Fruit fly (Drosophila melanogaster) whole organism, prepupa: Measurements from ENCODE around the gene FucTA.
A peak's percentile ranks its signal among the peaks of the same experiment; 100 is the strongest.

ENCODE experiments used
- Blimp-1 ChIP-seq: fragments of 200-800 bp; sonication (Bioruptor generic); optimal IDR thresholded peaks from 3 replicates; lab custom pipeline; 2017; ENCODE audit warnings: missing biosample characterization, missing genetic modification characterization, mild to moderate bottlenecking, moderate library complexity, missing genetic modification reagents
- CG10631 ChIP-seq: fragments of 200-800 bp; sonication (Bioruptor generic); optimal IDR thresholded peaks from 2 replicates; lab custom pipeline; 2016; ENCODE audit warnings: missing biosample characterization, missing genetic modification characterization
- CG10669 ChIP-seq: fragments of 200-800 bp; sonication (Bioruptor generic); optimal IDR thresholded peaks from 3 replicates; lab custom pipeline; 2018; ENCODE audit warnings: missing biosample characterization, mild to moderate bottlenecking, missing genetic modification characterization, moderate library complexity
- CG11294 ChIP-seq: fragments of 200-800 bp; sonication (Bioruptor generic); IDR thresholded peaks from 2 replicates; pipeline ENCODE4 v1.3.6; 2022; ENCODE audit warnings: missing biosample characterization, missing genetic modification characterization
- CG11762 ChIP-seq: fragments of 200-800 bp; sonication (Bioruptor generic); optimal IDR thresholded peaks from 3 replicates; lab custom pipeline; 2016; ENCODE audit warnings: missing biosample characterization, missing genetic modification characterization; ENCODE audit not compliant: insufficient read depth
- CG11902 ChIP-seq: fragments of 200-800 bp; sonication (Bioruptor generic); optimal IDR thresholded peaks from 3 replicates; lab custom pipeline; 2016; ENCODE audit warnings: missing biosample characterization, missing genetic modification characterization
- CG15336 ChIP-seq: fragments of 200-800 bp; sonication (Bioruptor generic); IDR thresholded peaks from 2 replicates; pipeline ENCODE4 v1.3.6; 2022; ENCODE audit warnings: missing biosample characterization, missing genetic modification characterization
- CG1621 ChIP-seq: fragments of 200-800 bp; sonication (Bioruptor generic); optimal IDR thresholded peaks from 3 replicates; lab custom pipeline; 2018; ENCODE audit warnings: missing biosample characterization, mild to moderate bottlenecking, missing genetic modification characterization
- CG16779 ChIP-seq: fragments of 200-800 bp; sonication (Bioruptor generic); optimal IDR thresholded peaks from 3 replicates; lab custom pipeline; 2017; ENCODE audit warnings: missing biosample characterization, mild to moderate bottlenecking, missing genetic modification characterization
- CG3032 ChIP-seq: fragments of 200-800 bp; optimal IDR thresholded peaks from 2 replicates; lab custom pipeline; 2019; ENCODE audit warnings: missing biosample characterization, mild to moderate bottlenecking, missing genetic modification characterization, moderate library complexity
- CG31627 ChIP-seq: fragments of 200-800 bp; sonication (Bioruptor generic); optimal IDR thresholded peaks from 3 replicates; lab custom pipeline; 2016; ENCODE audit warnings: missing biosample characterization, missing genetic modification characterization
- CG32006 ChIP-seq: fragments of 200-800 bp; sonication (Bioruptor generic); optimal IDR thresholded peaks from 3 replicates; lab custom pipeline; 2017; ENCODE audit warnings: missing biosample characterization, mild to moderate bottlenecking, missing genetic modification characterization
- CG4318 ChIP-seq: fragments of 200-800 bp; sonication (Bioruptor generic); optimal IDR thresholded peaks from 3 replicates; lab custom pipeline; 2017; ENCODE audit warnings: missing biosample characterization, mild to moderate bottlenecking, missing genetic modification characterization
- CG6163 ChIP-seq: fragments of 200-800 bp; sonication (Bioruptor generic); IDR thresholded peaks from 3 replicates; pipeline ENCODE4 v1.3.6; 2022; ENCODE audit warnings: missing biosample characterization, missing genetic modification characterization
- CG6792 ChIP-seq: fragments of 200-800 bp; sonication (Bioruptor generic); optimal IDR thresholded peaks from 3 replicates; lab custom pipeline; 2016; ENCODE audit warnings: missing biosample characterization, missing genetic modification characterization
- CG6808 ChIP-seq: fragments of 200-800 bp; sonication (Bioruptor generic); optimal IDR thresholded peaks from 3 replicates; lab custom pipeline; 2017; ENCODE audit warnings: missing biosample characterization, missing genetic modification characterization, mild to moderate bottlenecking, moderate library complexity, missing genetic modification reagents
- CG6854 ChIP-seq: fragments of 200-800 bp; sonication (Bioruptor generic); optimal IDR thresholded peaks from 2 replicates; lab custom pipeline; 2017; ENCODE audit warnings: missing biosample characterization, mild to moderate bottlenecking, missing genetic modification characterization
- CG8119 ChIP-seq: fragments of 200-800 bp; sonication (Bioruptor generic); IDR thresholded peaks from 3 replicates; pipeline ENCODE4 v1.3.6; 2022; ENCODE audit warnings: missing biosample characterization, missing genetic modification characterization
- CG8632 ChIP-seq: fragments of 200-800 bp; sonication (Bioruptor generic); optimal IDR thresholded peaks from 3 replicates; lab custom pipeline; 2016; ENCODE audit warnings: missing biosample characterization, missing genetic modification characterization
- CG9139 ChIP-seq: fragments of 200-800 bp; sonication (Bioruptor generic); optimal IDR thresholded peaks from 3 replicates; lab custom pipeline; 2017; ENCODE audit warnings: missing biosample characterization, mild to moderate bottlenecking, missing genetic modification characterization
- Eip75B ChIP-seq: fragments of 200-800 bp; sonication (Bioruptor generic); optimal IDR thresholded peaks from 3 replicates; lab custom pipeline; 2016; ENCODE audit warnings: missing biosample characterization, missing genetic modification characterization
- Eip78C ChIP-seq: fragments of 200-800 bp; sonication (Bioruptor generic); peaks from one replicate; lab custom pipeline; 2016; ENCODE audit warnings: missing biosample characterization, missing genetic modification characterization
- Eip93F ChIP-seq: fragments of 200-800 bp; sonication (Bioruptor generic); optimal IDR thresholded peaks from 2 replicates; lab custom pipeline; 2016; ENCODE audit warnings: missing biosample characterization, mild to moderate bottlenecking, missing genetic modification characterization
- Ets21C ChIP-seq: fragments of 200-800 bp; sonication (Bioruptor generic); optimal IDR thresholded peaks from 3 replicates; lab custom pipeline; 2016; ENCODE audit warnings: missing biosample characterization, missing genetic modification characterization
- Ets96B ChIP-seq: fragments of 200-800 bp; optimal IDR thresholded peaks from 2 replicates; lab custom pipeline; 2019; ENCODE audit warnings: missing biosample characterization, mild to moderate bottlenecking, missing genetic modification characterization, moderate library complexity
- Gug ChIP-seq: fragments of 200-800 bp; sonication (Bioruptor generic); IDR thresholded peaks from 2 replicates; pipeline ENCODE4 v1.3.6; 2022; ENCODE audit warnings: missing biosample characterization, missing genetic modification characterization
- Hr38 ChIP-seq: sonication (Bioruptor generic); optimal IDR thresholded peaks from 2 replicates; lab custom pipeline; 2016; ENCODE audit warnings: missing biosample characterization, missing genetic modification characterization
- Hr4 ChIP-seq: fragments of 200-800 bp; sonication (Bioruptor generic); optimal IDR thresholded peaks from 3 replicates; lab custom pipeline; 2016; ENCODE audit warnings: missing biosample characterization, missing genetic modification characterization
- Met ChIP-seq: fragments of 200-800 bp; sonication (Bioruptor generic); optimal IDR thresholded peaks from 3 replicates; lab custom pipeline; 2016; ENCODE audit warnings: missing biosample characterization, missing genetic modification characterization
- OdsH ChIP-seq: fragments of 200-800 bp; sonication (Bioruptor generic); optimal IDR thresholded peaks from 3 replicates; lab custom pipeline; 2016; ENCODE audit warnings: missing biosample characterization, missing genetic modification characterization
- Smox ChIP-seq: fragments of 200-800 bp; sonication (Bioruptor generic); optimal IDR thresholded peaks from 3 replicates; lab custom pipeline; 2016; ENCODE audit warnings: missing biosample characterization, missing genetic modification characterization
- Sox14 ChIP-seq: fragments of 200-800 bp; sonication (Bioruptor generic); optimal IDR thresholded peaks from 3 replicates; lab custom pipeline; 2016; ENCODE audit warnings: missing biosample characterization, missing genetic modification characterization
- Sox15 ChIP-seq: fragments of 200-800 bp; sonication (Bioruptor generic); optimal IDR thresholded peaks from 3 replicates; lab custom pipeline; 2016; ENCODE audit warnings: missing biosample characterization, missing genetic modification characterization
- achi ChIP-seq: fragments of 200-800 bp; sonication (Bioruptor generic); optimal IDR thresholded peaks from 3 replicates; lab custom pipeline; 2016; ENCODE audit warnings: missing biosample characterization, missing genetic modification characterization
- acj6 ChIP-seq: fragments of 200-800 bp; sonication (Bioruptor generic); optimal IDR thresholded peaks from 3 replicates; lab custom pipeline; 2016; ENCODE audit warnings: missing biosample characterization, missing genetic modification characterization
- cyc ChIP-seq: fragments of 200-800 bp; sonication (Bioruptor generic); optimal IDR thresholded peaks from 3 replicates; lab custom pipeline; 2016; ENCODE audit warnings: missing biosample characterization, missing genetic modification characterization
- dac ChIP-seq: fragments of 200-800 bp; sonication (Bioruptor generic); optimal IDR thresholded peaks from 2 replicates; lab custom pipeline; 2017; ENCODE audit warnings: missing biosample characterization, mild to moderate bottlenecking, missing genetic modification characterization
- dsx ChIP-seq: fragments of 200-800 bp; optimal IDR thresholded peaks from 3 replicates; lab custom pipeline; 2019; ENCODE audit warnings: missing biosample characterization, mild to moderate bottlenecking, missing genetic modification characterization, moderate library complexity; ENCODE audit not compliant: poor library complexity, severe bottlenecking
- eg ChIP-seq: fragments of 200-800 bp; sonication (Bioruptor generic); IDR thresholded peaks from 3 replicates; pipeline ENCODE4 v1.3.6; 2022; ENCODE audit warnings: missing biosample characterization, missing genetic modification characterization
- esn ChIP-seq: fragments of 200-800 bp; sonication (Bioruptor generic); optimal IDR thresholded peaks from 2 replicates; lab custom pipeline; 2016; ENCODE audit warnings: missing biosample characterization, mild to moderate bottlenecking, missing genetic modification characterization, moderate library complexity
- fd59A ChIP-seq: fragments of 200-800 bp; sonication (Bioruptor generic); optimal IDR thresholded peaks from 2 replicates; lab custom pipeline; 2017; ENCODE audit warnings: missing biosample characterization, mild to moderate bottlenecking, missing genetic modification characterization, missing genetic modification reagents
- fd85E ChIP-seq: fragments of 200-800 bp; sonication (Bioruptor generic); optimal IDR thresholded peaks from 3 replicates; lab custom pipeline; 2016; ENCODE audit warnings: missing biosample characterization, missing genetic modification characterization
- lz ChIP-seq: fragments of 200-800 bp; sonication (Bioruptor generic); optimal IDR thresholded peaks from 3 replicates; lab custom pipeline; 2016; ENCODE audit warnings: missing biosample characterization, missing genetic modification characterization
- net ChIP-seq: fragments of 200-800 bp; sonication (Bioruptor generic); optimal IDR thresholded peaks from 3 replicates; lab custom pipeline; 2016; ENCODE audit warnings: missing biosample characterization, missing genetic modification characterization
- pdm3 ChIP-seq: fragments of 200-800 bp; sonication (Bioruptor generic); optimal IDR thresholded peaks from 3 replicates; lab custom pipeline; 2016; ENCODE audit warnings: missing biosample characterization, missing genetic modification characterization
- salr ChIP-seq, 2 experiments: fragments of 200-800 bp; sonication (Bioruptor generic); optimal IDR thresholded peaks; 3 replicates each; lab custom pipeline; 2016 to 2018; ENCODE audit warnings: missing biosample characterization in 2 of 2, missing genetic modification characterization in 2 of 2, mild to moderate bottlenecking in 1 of 2
- ss ChIP-seq, 2 experiments: fragments of 200-800 bp; sonication (Bioruptor generic); optimal IDR thresholded peaks; 2 replicates in 1 of 2; 3 replicates in 1 of 2; lab custom pipeline; 2017 to 2018; ENCODE audit warnings: mild to moderate bottlenecking in 2 of 2, missing biosample characterization in 2 of 2, missing genetic modification characterization in 2 of 2, moderate library complexity in 1 of 2
- svp ChIP-seq: fragments of 200-800 bp; sonication (Bioruptor generic); peaks from one replicate; lab custom pipeline; 2016; ENCODE audit warnings: missing biosample characterization, missing genetic modification characterization
- topi ChIP-seq: fragments of 200-800 bp; sonication (Bioruptor generic); optimal IDR thresholded peaks from 3 replicates; lab custom pipeline; 2016; ENCODE audit warnings: missing biosample characterization, missing genetic modification characterization

Gene FucTA

DNA sequence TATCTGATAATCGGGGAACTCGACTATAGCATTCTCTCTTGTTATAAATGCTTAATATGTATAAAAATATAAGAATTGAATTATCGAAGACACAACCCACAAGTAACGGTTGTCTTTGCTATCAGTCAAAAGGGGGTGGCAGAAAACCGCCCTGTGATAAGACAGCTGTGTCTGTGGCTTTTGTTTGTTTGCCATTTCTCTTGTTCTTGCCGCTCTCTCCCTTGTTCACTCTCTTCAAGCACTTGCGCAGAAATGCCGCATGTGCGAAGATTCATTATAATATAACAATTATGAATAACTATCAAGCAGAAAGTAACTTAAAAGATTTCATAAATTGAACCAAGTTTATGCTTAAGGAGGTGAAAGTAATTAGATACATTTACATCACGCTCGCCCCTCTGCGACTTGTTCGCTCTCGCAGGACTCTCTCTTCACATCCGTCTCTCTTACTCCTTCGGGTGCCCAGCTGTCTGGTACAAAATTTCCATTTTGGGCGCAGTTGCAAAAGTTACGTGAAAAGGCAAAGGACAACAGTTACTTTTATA is at the start of gene FucTA:
FucTA (plus strand) TSS at position 495 of the 545 bp plus-strand sequence.
- TF ChIP-seq Ets21C: no peak
- TF ChIP-seq Eip75B (GFP tag; lab: Kevin White, UChicago): no peak

- TF ChIP-seq CG9139 (GFP tag; lab: Kevin White, UChicago) (no peak), CG31627 (GFP tag; lab: Kevin White, UChicago) (no peak), fd85E (GFP tag; lab: Kevin White, UChicago) (no peak), dac (no peak), Smox (no peak), achi (GFP tag; lab: Kevin White, UChicago) (no peak), CG1621 (tag; lab: Kevin White, UChicago) (no peak), Eip78C (GFP tag; lab: Kevin White, UChicago) (peak; percentile 34), OdsH (GFP tag; lab: Kevin White, UChicago) (no peak), Gug (GFP tag; lab: Robert Waterston, UW) (no peak), CG6808 (GFP tag; lab: Kevin White, UChicago) (no peak), Sox14 (peak; percentile 8), Blimp-1 (GFP tag; lab: Kevin White, UChicago) (no peak), lz (GFP tag; lab: Kevin White, UChicago) (peak; percentile 30), CG3032 (tag; lab: Kevin White, UChicago) (no peak), CG8632 (GFP tag; lab: Kevin White, UChicago) (no peak), CG10669 (no peak), CG11762 (GFP tag; lab: Kevin White, UChicago) (no peak), cyc (GFP tag; lab: Kevin White, UChicago) (no peak), salr (GFP tag; optimal IDR thresholded peaks at IDR 0.05; lab: Kevin White, UChicago) (no peak), CG11294 (GFP tag; lab: Robert Waterston, UW) (no peak), Eip93F (GFP tag; lab: Kevin White, UChicago) (no peak), CG15336 (GFP tag; lab: Robert Waterston, UW) (0 out of 2 replicates have a peak, but pooled peaks have one; percentile 18), Met (GFP tag; lab: Kevin White, UChicago) (no peak), eg (GFP tag; lab: Robert Waterston, UW) (no peak), CG16779 (tag; lab: Kevin White, UChicago) (no peak), svp (GFP tag; lab: Kevin White, UChicago) (no peak), CG6792 (GFP tag; lab: Kevin White, UChicago) (no peak), dsx (GFP tag; lab: Kevin White, UChicago) (no peak), CG6163 (no peak), Hr38 (GFP tag; lab: Kevin White, UChicago) (no peak), topi (GFP tag; lab: Kevin White, UChicago) (peak; percentile 18), pdm3 (GFP tag; lab: Kevin White, UChicago) (peak; percentile 6), CG10631 (peak; percentile 29), esn (GFP tag; lab: Kevin White, UChicago) (peak; percentile 37), CG11902 (GFP tag; lab: Kevin White, UChicago) (no peak), Sox15 (GFP tag; lab: Kevin White, UChicago) (no peak), CG32006 (GFP tag; lab: Kevin White, UChicago) (no peak), CG4318 (no peak), CG6854 (GFP tag; lab: Kevin White, UChicago) (peak; percentile 18), Eip75B (GFP tag; lab: Kevin White, UChicago) (no peak), net (GFP tag; lab: Kevin White, UChicago) (no peak), ss (GFP tag; optimal IDR thresholded peaks at IDR 0.05; lab: Kevin White, UChicago) (no peak), CG8119 (GFP tag; lab: Robert Waterston, UW) (no peak), fd59A (no peak), Hr4 (GFP tag; lab: Kevin White, UChicago) (no peak), acj6 (GFP tag; lab: Kevin White, UChicago) (no peak), Ets96B (tag; lab: Kevin White, UChicago) (no peak)
Observed at dm6 chr3L:15097878-15098520, 48.9 kb upstream of the FucTA start, which contains the start of gene Ctps. TSS of gene Ctps (plus strand) at chr3L:15097914.
